Worm (Caenorhabditis elegans) whole organism, late embryonic: ENCODE results near the gene F15G9.5.

ENCODE experiments used
- elt-2 ChIP-seq: sonication (generic microtip); optimal IDR thresholded peaks from 2 replicates; lab custom pipeline; 2016; ENCODE audit warnings: missing genetic modification reagents, missing genetic modification characterization, missing compliant biosample characterization
- nfya-1 ChIP-seq: sonication (generic microtip); optimal IDR thresholded peaks from 2 replicates; lab custom pipeline; 2017; ENCODE audit warnings: missing genetic modification characterization, mild to moderate bottlenecking, missing compliant biosample characterization, antibody characterized with exemption, moderate library complexity
- pha-2 ChIP-seq: sonication (generic microtip); optimal IDR thresholded peaks from 2 replicates; lab custom pipeline; 2017; ENCODE audit warnings: mild to moderate bottlenecking, missing genetic modification characterization, missing compliant biosample characterization
- unc-42 ChIP-seq: sonication (generic microtip); optimal IDR thresholded peaks from 2 replicates; lab custom pipeline; 2016; ENCODE audit warnings: missing genotype, missing genetic modification characterization, missing compliant biosample characterization

DNA sequence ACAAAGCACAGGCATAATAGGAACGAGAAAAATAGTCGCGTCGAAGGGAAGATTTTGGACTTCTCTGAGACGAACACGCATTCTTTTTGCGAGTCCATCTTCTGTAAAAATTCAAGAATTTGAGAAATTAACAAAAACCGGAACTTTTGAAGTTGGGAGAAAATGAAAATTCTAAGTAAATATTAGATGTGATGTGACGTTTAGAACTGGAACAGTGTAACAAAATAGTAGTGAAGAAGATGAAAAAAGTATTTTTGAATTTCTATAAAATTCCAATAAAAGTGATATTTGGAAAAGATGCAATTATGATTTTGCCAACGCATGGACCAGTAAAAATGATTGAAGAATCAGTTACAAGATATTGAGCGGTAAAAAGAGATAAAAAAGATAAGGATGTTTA is 27.1 kb upstream of the F15G9.5 start, which contains the start of gene slc-17.9:
- no peak for TF ChIP-seq nfya-1 (tag; lab: Kevin White, UChicago)
- TF ChIP-seq unc-42 = no peak
- no peak for TF ChIP-seq pha-2 (tag; lab: Kevin White, UChicago)
- TF ChIP-seq elt-2 (tag; lab: Kevin White, UChicago) = no peak
